Fruit fly (Drosophila melanogaster) whole organism, embryonic: ENCODE results near the gene ewg.

Experiments used
- Antp ChIP-seq: fragments of 200-800 bp; sonication (Bioruptor generic); optimal IDR thresholded peaks from 3 replicates; lab custom pipeline; 2016; ENCODE audit warnings: missing biosample characterization, missing genetic modification characterization
- Asciz ChIP-seq: fragments of 200-800 bp; sonication (Bioruptor generic); optimal IDR thresholded peaks from 2 replicates; lab custom pipeline; 2017; ENCODE audit warnings: missing biosample characterization, mild to moderate bottlenecking, missing genetic modification characterization, missing genetic modification reagents
- Atf-2 ChIP-seq: fragments of 200-800 bp; sonication (Bioruptor generic); optimal IDR thresholded peaks from 2 replicates; lab custom pipeline; 2016; ENCODE audit warnings: missing biosample characterization, missing genetic modification characterization
- B-H2 ChIP-seq: fragments of 200-800 bp; sonication (Bioruptor generic); optimal IDR thresholded peaks from 2 replicates; lab custom pipeline; 2018; ENCODE audit warnings: missing biosample characterization, mild to moderate bottlenecking, missing genetic modification characterization
- C15 ChIP-seq: fragments of 200-800 bp; sonication (Bioruptor generic); IDR thresholded peaks from 3 replicates; pipeline ENCODE4 v1.3.6; 2022; ENCODE audit warnings: missing biosample characterization, missing genetic modification characterization
- CG12155 ChIP-seq: fragments of 200-800 bp; sonication (Bioruptor generic); optimal IDR thresholded peaks from 3 replicates; lab custom pipeline; 2016; ENCODE audit warnings: missing biosample characterization, missing genetic modification characterization
- CG12744 ChIP-seq: fragments of 200-800 bp; sonication (Bioruptor generic); optimal IDR thresholded peaks from 2 replicates; lab custom pipeline; 2016; ENCODE audit warnings: missing biosample characterization, missing genetic modification characterization
- CG13894 ChIP-seq: fragments of 200-800 bp; sonication (Bioruptor generic); optimal IDR thresholded peaks from 3 replicates; lab custom pipeline; 2018; ENCODE audit warnings: missing biosample characterization, mild to moderate bottlenecking, missing genetic modification characterization, moderate library complexity
- CG14860 ChIP-seq: fragments of 200-800 bp; sonication (Bioruptor generic); IDR thresholded peaks from 3 replicates; pipeline ENCODE4 v1.3.6; 2022; ENCODE audit warnings: missing biosample characterization, missing genetic modification characterization; ENCODE audit not compliant: partially characterized antibody
- CG15073 ChIP-seq: fragments of 200-800 bp; sonication (Bioruptor generic); optimal IDR thresholded peaks from 2 replicates; lab custom pipeline; 2016; ENCODE audit warnings: missing biosample characterization, missing genetic modification characterization
- CG18619 ChIP-seq: fragments of 200-800 bp; sonication (Bioruptor generic); optimal IDR thresholded peaks from 3 replicates; lab custom pipeline; 2017; ENCODE audit warnings: missing biosample characterization, mild to moderate bottlenecking, missing genetic modification characterization
- CG2712 ChIP-seq: fragments of 200-800 bp; optimal IDR thresholded peaks from 3 replicates; lab custom pipeline; 2019; ENCODE audit warnings: missing biosample characterization, mild to moderate bottlenecking, missing genetic modification characterization, moderate library complexity
- CG2889 ChIP-seq: fragments of 200-800 bp; sonication (Bioruptor generic); IDR thresholded peaks from 3 replicates; pipeline ENCODE4 v1.3.6; 2022; ENCODE audit warnings: missing biosample characterization, missing genetic modification characterization
- CG30403 ChIP-seq: fragments of 200-800 bp; sonication (Bioruptor generic); optimal IDR thresholded peaks from 3 replicates; lab custom pipeline; 2016; ENCODE audit warnings: missing biosample characterization, missing genetic modification characterization
- CG30431 ChIP-seq: fragments of 200-800 bp; sonication (Bioruptor generic); optimal IDR thresholded peaks from 2 replicates; lab custom pipeline; 2017; ENCODE audit warnings: missing biosample characterization, missing genetic modification characterization
- CG32772 ChIP-seq: fragments of 200-800 bp; sonication (Bioruptor generic); IDR thresholded peaks from 2 replicates; pipeline ENCODE4 v1.3.6; 2022; ENCODE audit warnings: missing biosample characterization, missing genetic modification characterization
- CG3281 ChIP-seq: fragments of 200-800 bp; sonication (Bioruptor generic); optimal IDR thresholded peaks from 3 replicates; lab custom pipeline; 2017; ENCODE audit warnings: missing biosample characterization, mild to moderate bottlenecking, missing genetic modification characterization
- CG6683 ChIP-seq: fragments of 200-800 bp; sonication (Bioruptor generic); optimal IDR thresholded peaks from 2 replicates; lab custom pipeline; 2017; ENCODE audit warnings: missing biosample characterization, mild to moderate bottlenecking, missing genetic modification characterization, missing genetic modification reagents
- CG7745 ChIP-seq: fragments of 200-800 bp; sonication (Bioruptor generic); optimal IDR thresholded peaks from 2 replicates; lab custom pipeline; 2018; ENCODE audit warnings: missing biosample characterization, mild to moderate bottlenecking, missing genetic modification characterization, moderate library complexity
- CG7928 ChIP-seq: fragments of 200-800 bp; sonication (Bioruptor generic); optimal IDR thresholded peaks from 2 replicates; lab custom pipeline; 2017; ENCODE audit warnings: missing biosample characterization, mild to moderate bottlenecking, missing genetic modification characterization
- CG8281 ChIP-seq: fragments of 200-800 bp; sonication (Bioruptor generic); optimal IDR thresholded peaks from 2 replicates; lab custom pipeline; 2018; ENCODE audit warnings: missing biosample characterization, mild to moderate bottlenecking, missing genetic modification characterization, moderate library complexity
- CG9609 ChIP-seq: fragments of 200-800 bp; sonication (Bioruptor generic); optimal IDR thresholded peaks from 3 replicates; lab custom pipeline; 2016; ENCODE audit warnings: missing biosample characterization, missing genetic modification characterization
- CG9797 ChIP-seq: fragments of 200-800 bp; sonication (Bioruptor generic); optimal IDR thresholded peaks from 3 replicates; lab custom pipeline; 2018; ENCODE audit warnings: missing biosample characterization, mild to moderate bottlenecking, missing genetic modification characterization
- E2f1 ChIP-seq: fragments of 200-800 bp; sonication (Bioruptor generic); IDR thresholded peaks from 2 replicates; pipeline ENCODE4 v1.3.6; 2022; ENCODE audit warnings: missing biosample characterization, missing genetic modification characterization
- Gug ChIP-seq: fragments of 200-800 bp; sonication (Bioruptor generic); IDR thresholded peaks from 4 replicates; pipeline ENCODE4 v1.3.6; 2022; ENCODE audit warnings: missing biosample characterization, missing genetic modification characterization
- Hey ChIP-seq: fragments of 200-800 bp; sonication (Bioruptor generic); optimal IDR thresholded peaks from 3 replicates; lab custom pipeline; 2018; ENCODE audit warnings: missing biosample characterization, mild to moderate bottlenecking, missing genetic modification characterization
- Hmr ChIP-seq: fragments of 200-800 bp; sonication (Bioruptor generic); optimal IDR thresholded peaks from 3 replicates; lab custom pipeline; 2017; ENCODE audit warnings: mild to moderate bottlenecking, missing biosample characterization, missing genetic modification reagents, missing genetic modification characterization
- Hr3 ChIP-seq: fragments of 200-800 bp; sonication (Bioruptor generic); optimal IDR thresholded peaks from 3 replicates; lab custom pipeline; 2016; ENCODE audit warnings: missing biosample characterization, missing genetic modification characterization
- Lhr ChIP-seq: fragments of 200-800 bp; sonication (Bioruptor generic); optimal IDR thresholded peaks from 3 replicates; lab custom pipeline; 2017; ENCODE audit warnings: mild to moderate bottlenecking, missing biosample characterization, missing genetic modification reagents, missing genetic modification characterization
- Lim3 ChIP-seq: fragments of 200-800 bp; sonication (Bioruptor generic); IDR thresholded peaks from 2 replicates; pipeline ENCODE4 v1.3.6; 2022; ENCODE audit warnings: missing biosample characterization, missing genetic modification characterization
- NK7.1 ChIP-seq: fragments of 200-800 bp; sonication (Bioruptor generic); optimal IDR thresholded peaks from 3 replicates; lab custom pipeline; 2016; ENCODE audit warnings: missing biosample characterization, missing genetic modification characterization
- Pdp1 ChIP-seq, 2 experiments: fragments of 200-800 bp; sonication (Bioruptor generic); optimal IDR thresholded peaks; 3 replicates each; lab custom pipeline; 2016; ENCODE audit warnings: missing biosample characterization in 2 of 2, missing genetic modification characterization in 2 of 2, mild to moderate bottlenecking in 1 of 2, moderate library complexity in 1 of 2
- abd-A ChIP-seq: fragments of 200-800 bp; sonication (Bioruptor generic); optimal IDR thresholded peaks from 3 replicates; lab custom pipeline; 2019; ENCODE audit warnings: missing biosample characterization, mild to moderate bottlenecking, missing genetic modification characterization, moderate library complexity
- bsh ChIP-seq, 2 experiments: fragments of 200-800 bp; sonication (Bioruptor generic); optimal IDR thresholded peaks; 2 replicates each; lab custom pipeline; 2017 to 2018; ENCODE audit warnings: mild to moderate bottlenecking in 2 of 2, missing biosample characterization in 2 of 2, missing genetic modification characterization in 2 of 2, moderate library complexity in 1 of 2
- cad ChIP-seq: fragments of >200 bp; optimal IDR thresholded peaks from 2 replicates; lab custom pipeline; 2017; ENCODE audit warnings: missing biosample characterization, missing genetic modification characterization
- chinmo ChIP-seq: fragments of 200-800 bp; sonication (Bioruptor generic); IDR thresholded peaks from 4 replicates; pipeline ENCODE4 v1.3.6; 2022; ENCODE audit warnings: missing biosample characterization, missing genetic modification characterization; ENCODE audit not compliant: partially characterized antibody
- crol ChIP-seq: fragments of 200-800 bp; sonication (Bioruptor generic); IDR thresholded peaks from 2 replicates; pipeline ENCODE4 v1.3.6; 2022; ENCODE audit warnings: missing biosample characterization, missing genetic modification characterization
- crp ChIP-seq, 2 experiments: fragments of 200-800 bp; sonication (Bioruptor generic); optimal IDR thresholded peaks; 2 replicates in 1 of 2; 3 replicates in 1 of 2; lab custom pipeline; 2017; ENCODE audit warnings: missing biosample characterization in 2 of 2, missing genetic modification characterization in 2 of 2, mild to moderate bottlenecking in 1 of 2, moderate library complexity in 1 of 2
- dm ChIP-seq: fragments of 200-800 bp; sonication (Bioruptor generic); optimal IDR thresholded peaks from 3 replicates; lab custom pipeline; 2016; ENCODE audit warnings: missing biosample characterization, missing genetic modification characterization
- ewg ChIP-seq: fragments of 200-800 bp; sonication (Bioruptor generic); optimal IDR thresholded peaks from 3 replicates; lab custom pipeline; 2017; ENCODE audit warnings: mild to moderate bottlenecking, missing biosample characterization, missing genetic modification reagents, missing genetic modification characterization
- fu2 ChIP-seq: fragments of 200-800 bp; sonication (Bioruptor generic); optimal IDR thresholded peaks from 2 replicates; lab custom pipeline; 2016; ENCODE audit warnings: missing biosample characterization, missing genetic modification characterization
- ham ChIP-seq: fragments of 200-800 bp; sonication (Bioruptor generic); IDR thresholded peaks from 2 replicates; pipeline ENCODE4 v1.3.6; 2022; ENCODE audit warnings: missing biosample characterization, missing genetic modification characterization
- ken ChIP-seq: fragments of 200-800 bp; sonication (Bioruptor generic); IDR thresholded peaks from 3 replicates; pipeline ENCODE4 v1.3.6; 2022; ENCODE audit warnings: missing biosample characterization, missing genetic modification characterization
- lov ChIP-seq, 2 experiments: fragments of 200-800 bp in 1 of 2; fragments of >200 bp in 1 of 2; sonication (Bioruptor generic) in 1 of 2; IDR thresholded peaks in 1 of 2; optimal IDR thresholded peaks in 1 of 2; 2 replicates in 1 of 2; 3 replicates in 1 of 2; pipeline versions ENCODE4 v1.3.6 to Lab custom; 2017 to 2022; ENCODE audit warnings: missing biosample characterization in 1 of 2, missing genetic modification characterization in 1 of 2
- prd ChIP-seq, 3 experiments: fragments of >200 bp in 2 of 3; fragments of 200-800 bp in 1 of 3; sonication (Bioruptor generic) in 1 of 3; optimal IDR thresholded peaks in 2 of 3; IDR thresholded peaks in 1 of 3; 2 replicates in 2 of 3; 3 replicates in 1 of 3; pipeline versions ENCODE4 v1.3.6 to Lab custom; 2017 to 2022; ENCODE audit warnings: missing biosample characterization in 1 of 3, missing genetic modification characterization in 1 of 3
- row ChIP-seq: fragments of 200-800 bp; sonication (Bioruptor generic); IDR thresholded peaks from 3 replicates; pipeline ENCODE4 v1.3.6; 2022; ENCODE audit warnings: missing biosample characterization, missing genetic modification characterization
- sens-2 ChIP-seq: fragments of 200-800 bp; sonication (Bioruptor generic); IDR thresholded peaks from 2 replicates; pipeline ENCODE4 v1.3.6; 2022; ENCODE audit warnings: missing biosample characterization, missing genetic modification characterization
- wek ChIP-seq: fragments of 200-800 bp; sonication (Bioruptor generic); optimal IDR thresholded peaks from 3 replicates; lab custom pipeline; 2018; ENCODE audit warnings: missing biosample characterization, mild to moderate bottlenecking, missing genetic modification characterization, moderate library complexity
- yki ChIP-seq: fragments of >200 bp; optimal IDR thresholded peaks from 3 replicates; lab custom pipeline; 2018
- zen ChIP-seq: fragments of 200-800 bp; sonication (Bioruptor generic); optimal IDR thresholded peaks from 3 replicates; lab custom pipeline; 2018; ENCODE audit warnings: missing biosample characterization, mild to moderate bottlenecking, missing genetic modification characterization, moderate library complexity

ewg gene

DNA sequence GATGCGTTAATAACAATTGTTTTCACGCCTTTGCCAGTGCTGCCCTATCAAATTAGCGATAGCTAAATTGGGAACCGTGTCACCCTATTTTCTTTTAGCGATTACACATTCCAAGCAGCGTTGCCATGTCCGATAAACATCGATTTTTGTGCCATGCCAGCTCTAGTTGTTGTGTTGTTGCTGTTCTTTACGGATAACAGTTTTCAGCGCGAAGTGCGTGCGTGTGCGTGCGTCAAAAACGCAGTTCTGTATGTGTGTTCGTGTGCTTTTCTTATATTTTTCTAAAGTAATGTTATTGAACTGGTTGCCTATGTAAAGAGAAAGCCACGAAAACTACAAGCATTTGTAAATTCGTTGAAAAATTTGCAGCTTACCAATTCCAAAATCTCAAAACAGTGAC, 33.7 kb downstream of the ewg start, which contains the start of the genes CG3038 and G9a (continued):
- TF ChIP-seq sens-2 (no peak), yki (no peak), CG12744 (peak; percentile 30), CG9797 (GFP tag; lab: Kevin White, UChicago) (peak; percentile 67), CG15073 (GFP tag; lab: Kevin White, UChicago) (no peak), row (GFP tag; lab: Robert Waterston, UW) (no peak), NK7.1 (GFP tag; lab: Kevin White, UChicago) (peak; percentile 6), Hr3 (GFP tag; lab: Kevin White, UChicago) (no peak), C15 (GFP tag; lab: Robert Waterston, UW) (no peak), CG6683 (GFP tag; lab: Kevin White, UChicago) (no peak), Hmr (GFP tag; lab: Kevin White, UChicago) (no peak), ken (GFP tag; lab: Robert Waterston, UW) (no peak), Atf-2 (GFP tag; lab: Kevin White, UChicago) (no peak), CG8281 (no peak), CG18619 (GFP tag; lab: Kevin White, UChicago) (no peak), wek (GFP tag; lab: Kevin White, UChicago) (no peak), fu2 (no peak), Pdp1 (GFP tag; optimal IDR thresholded peaks at IDR 0.05; lab: Kevin White, UChicago) (peak; percentile 35 to 78), CG7928 (GFP tag; lab: Kevin White, UChicago) (no peak), zen (tag; lab: Kevin White, UChicago) (peak; percentile 56), B-H2 (GFP tag; lab: Kevin White, UChicago) (peak; percentile 48), CG7745 (no peak), CG14860 (GFP tag; lab: Robert Waterston, UW) (no peak), Lim3 (no peak), Asciz (GFP tag; lab: Kevin White, UChicago) (no peak), CG30431 (GFP tag; lab: Kevin White, UChicago) (no peak), ewg (GFP tag; lab: Kevin White, UChicago) (peak; percentile 96), CG3281 (GFP tag; lab: Kevin White, UChicago) (no peak), crp (GFP tag; optimal IDR thresholded peaks at IDR 0.05; lab: Kevin White, UChicago) (peak in 1 of 2 experiments; percentile 45), CG9609 (GFP tag; lab: Kevin White, UChicago) (peak; percentile 9), crol (GFP tag; lab: Robert Waterston, UW) (no peak), bsh (GFP tag; optimal IDR thresholded peaks at IDR 0.05; lab: Kevin White, UChicago) (no peak), ham (no peak), lov (optimal IDR thresholded peaks at IDR 0.05; lab: Kevin White, UChicago) (no peak), lov (GFP tag; IDR thresholded peaks at IDR 0.05; lab: Robert Waterston, UW) (no peak), CG12155 (GFP tag; lab: Kevin White, UChicago) (peak; percentile 34), Hey (tag; lab: Kevin White, UChicago) (no peak), CG30403 (GFP tag; lab: Kevin White, UChicago) (peak; percentile 35), chinmo (GFP tag; lab: Robert Waterston, UW) (no peak), abd-A (no peak), CG2712 (tag; lab: Kevin White, UChicago) (peak; percentile 38), E2f1 (GFP tag; lab: Robert Waterston, UW) (no peak), CG13894 (peak; percentile 72), Lhr (peak; percentile 93), prd (optimal IDR thresholded peaks at IDR 0.05; lab: Kevin White, UChicago) (no peak), prd (GFP tag; IDR thresholded peaks at IDR 0.05; lab: Robert Waterston, UW) (no peak), Gug (GFP tag; lab: Robert Waterston, UW) (peak; percentile 26; the same call in 1 of the 4 replicates), CG2889 (GFP tag; lab: Robert Waterston, UW) (no peak), Antp (GFP tag; lab: Kevin White, UChicago) (peak; percentile 44), CG32772 (GFP tag; lab: Robert Waterston, UW) (no peak), cad (GFP tag; lab: Kevin White, UChicago) (no peak), dm (GFP tag; lab: Kevin White, UChicago) (peak; percentile 75)
